Fruit fly (Drosophila melanogaster) whole organism, prepupa: ENCODE results near the gene CG14294.
A peak's percentile ranks its signal among the peaks of the same experiment; 100 is the strongest.

Source experiments
- CG11294 ChIP-seq: fragments of 200-800 bp; sonication (Bioruptor generic); IDR thresholded peaks from 2 replicates; pipeline ENCODE4 v1.3.6; 2022; ENCODE audit warnings: missing biosample characterization, missing genetic modification characterization
- CG11762 ChIP-seq: fragments of 200-800 bp; sonication (Bioruptor generic); optimal IDR thresholded peaks from 3 replicates; lab custom pipeline; 2016; ENCODE audit warnings: missing biosample characterization, missing genetic modification characterization; ENCODE audit not compliant: insufficient read depth
- CG15336 ChIP-seq: fragments of 200-800 bp; sonication (Bioruptor generic); IDR thresholded peaks from 2 replicates; pipeline ENCODE4 v1.3.6; 2022; ENCODE audit warnings: missing biosample characterization, missing genetic modification characterization
- CG1621 ChIP-seq: fragments of 200-800 bp; sonication (Bioruptor generic); optimal IDR thresholded peaks from 3 replicates; lab custom pipeline; 2018; ENCODE audit warnings: missing biosample characterization, mild to moderate bottlenecking, missing genetic modification characterization
- CG3032 ChIP-seq: fragments of 200-800 bp; optimal IDR thresholded peaks from 2 replicates; lab custom pipeline; 2019; ENCODE audit warnings: missing biosample characterization, mild to moderate bottlenecking, missing genetic modification characterization, moderate library complexity
- CG32006 ChIP-seq: fragments of 200-800 bp; sonication (Bioruptor generic); optimal IDR thresholded peaks from 3 replicates; lab custom pipeline; 2017; ENCODE audit warnings: missing biosample characterization, mild to moderate bottlenecking, missing genetic modification characterization
- CG34406 ChIP-seq: fragments of 200-800 bp; sonication (Bioruptor generic); optimal IDR thresholded peaks from 3 replicates; lab custom pipeline; 2016; ENCODE audit warnings: missing biosample characterization, missing genetic modification characterization
- CG3919 ChIP-seq: fragments of 200-800 bp; sonication (Bioruptor generic); optimal IDR thresholded peaks from 3 replicates; lab custom pipeline; 2016; ENCODE audit warnings: missing biosample characterization, missing genetic modification characterization
- CG6163 ChIP-seq: fragments of 200-800 bp; sonication (Bioruptor generic); IDR thresholded peaks from 3 replicates; pipeline ENCODE4 v1.3.6; 2022; ENCODE audit warnings: missing biosample characterization, missing genetic modification characterization
- CG6276 ChIP-seq: fragments of 200-800 bp; sonication (Bioruptor generic); optimal IDR thresholded peaks from 2 replicates; lab custom pipeline; 2017; ENCODE audit warnings: missing biosample characterization, mild to moderate bottlenecking, missing genetic modification characterization
- CG7368 ChIP-seq: fragments of 200-800 bp; sonication (Bioruptor generic); optimal IDR thresholded peaks from 3 replicates; lab custom pipeline; 2016; ENCODE audit warnings: missing biosample characterization, missing genetic modification characterization
- CG8119 ChIP-seq: fragments of 200-800 bp; sonication (Bioruptor generic); IDR thresholded peaks from 3 replicates; pipeline ENCODE4 v1.3.6; 2022; ENCODE audit warnings: missing biosample characterization, missing genetic modification characterization
- CG8632 ChIP-seq: fragments of 200-800 bp; sonication (Bioruptor generic); optimal IDR thresholded peaks from 3 replicates; lab custom pipeline; 2016; ENCODE audit warnings: missing biosample characterization, missing genetic modification characterization
- CG9139 ChIP-seq: fragments of 200-800 bp; sonication (Bioruptor generic); optimal IDR thresholded peaks from 3 replicates; lab custom pipeline; 2017; ENCODE audit warnings: missing biosample characterization, mild to moderate bottlenecking, missing genetic modification characterization
- Eip93F ChIP-seq: fragments of 200-800 bp; sonication (Bioruptor generic); optimal IDR thresholded peaks from 2 replicates; lab custom pipeline; 2016; ENCODE audit warnings: missing biosample characterization, mild to moderate bottlenecking, missing genetic modification characterization
- Ets96B ChIP-seq: fragments of 200-800 bp; optimal IDR thresholded peaks from 2 replicates; lab custom pipeline; 2019; ENCODE audit warnings: missing biosample characterization, mild to moderate bottlenecking, missing genetic modification characterization, moderate library complexity
- Hr38 ChIP-seq: sonication (Bioruptor generic); optimal IDR thresholded peaks from 2 replicates; lab custom pipeline; 2016; ENCODE audit warnings: missing biosample characterization, missing genetic modification characterization
- Hr39 ChIP-seq: fragments of 200-800 bp; sonication (Bioruptor generic); optimal IDR thresholded peaks from 2 replicates; lab custom pipeline; 2016; ENCODE audit warnings: missing biosample characterization, missing genetic modification characterization
- Hr4 ChIP-seq: fragments of 200-800 bp; sonication (Bioruptor generic); optimal IDR thresholded peaks from 3 replicates; lab custom pipeline; 2016; ENCODE audit warnings: missing biosample characterization, missing genetic modification characterization
- Lpt ChIP-seq: fragments of 200-800 bp; sonication (Bioruptor generic); optimal IDR thresholded peaks from 3 replicates; lab custom pipeline; 2016; ENCODE audit warnings: missing biosample characterization, missing genetic modification characterization
- Met ChIP-seq: fragments of 200-800 bp; sonication (Bioruptor generic); optimal IDR thresholded peaks from 3 replicates; lab custom pipeline; 2016; ENCODE audit warnings: missing biosample characterization, missing genetic modification characterization
- OdsH ChIP-seq: fragments of 200-800 bp; sonication (Bioruptor generic); optimal IDR thresholded peaks from 3 replicates; lab custom pipeline; 2016; ENCODE audit warnings: missing biosample characterization, missing genetic modification characterization
- Sox14 ChIP-seq: fragments of 200-800 bp; sonication (Bioruptor generic); optimal IDR thresholded peaks from 3 replicates; lab custom pipeline; 2016; ENCODE audit warnings: missing biosample characterization, missing genetic modification characterization
- achi ChIP-seq: fragments of 200-800 bp; sonication (Bioruptor generic); optimal IDR thresholded peaks from 3 replicates; lab custom pipeline; 2016; ENCODE audit warnings: missing biosample characterization, missing genetic modification characterization
- acj6 ChIP-seq: fragments of 200-800 bp; sonication (Bioruptor generic); optimal IDR thresholded peaks from 3 replicates; lab custom pipeline; 2016; ENCODE audit warnings: missing biosample characterization, missing genetic modification characterization
- dsx ChIP-seq: fragments of 200-800 bp; optimal IDR thresholded peaks from 3 replicates; lab custom pipeline; 2019; ENCODE audit warnings: missing biosample characterization, mild to moderate bottlenecking, missing genetic modification characterization, moderate library complexity; ENCODE audit not compliant: poor library complexity, severe bottlenecking
- fd59A ChIP-seq: fragments of 200-800 bp; sonication (Bioruptor generic); optimal IDR thresholded peaks from 2 replicates; lab custom pipeline; 2017; ENCODE audit warnings: missing biosample characterization, mild to moderate bottlenecking, missing genetic modification characterization, missing genetic modification reagents
- fkh ChIP-seq: fragments of 200-800 bp; sonication (Bioruptor generic); optimal IDR thresholded peaks from 3 replicates; lab custom pipeline; 2017; ENCODE audit warnings: missing biosample characterization, mild to moderate bottlenecking, missing genetic modification characterization, moderate library complexity
- net ChIP-seq: fragments of 200-800 bp; sonication (Bioruptor generic); optimal IDR thresholded peaks from 3 replicates; lab custom pipeline; 2016; ENCODE audit warnings: missing biosample characterization, missing genetic modification characterization
- spab ChIP-seq: fragments of 200-800 bp; sonication (Bioruptor generic); optimal IDR thresholded peaks from 2 replicates; lab custom pipeline; 2017; ENCODE audit warnings: missing biosample characterization, mild to moderate bottlenecking, missing genetic modification characterization, missing genetic modification reagents
- svp ChIP-seq: fragments of 200-800 bp; sonication (Bioruptor generic); peaks from one replicate; lab custom pipeline; 2016; ENCODE audit warnings: missing biosample characterization, missing genetic modification characterization

The CG14294 gene

dm6 chr3R:18897821-18898220, 4.2 kb downstream of the CG14294 start, which contains the start of gene CG14297:
TSS of gene CG14297 (plus strand) at chr3R:18898121.
- TF ChIP-seq CG7368 (GFP tag; lab: Kevin White, UChicago) (no peak), Sox14 (no peak), CG11294 (GFP tag; lab: Robert Waterston, UW) (no peak), Met (GFP tag; lab: Kevin White, UChicago) (no peak), Hr4 (GFP tag; lab: Kevin White, UChicago) (no peak), Eip93F (GFP tag; lab: Kevin White, UChicago) (no peak), CG15336 (GFP tag; lab: Robert Waterston, UW) (no peak)

dm6 chr3R:18895227-18895626, 6.8 kb downstream of the CG14294 start:
- TF ChIP-seq svp (GFP tag; lab: Kevin White, UChicago) = peak; percentile 26
- no peak for TF ChIP-seq CG11762
- no peak for TF ChIP-seq OdsH (GFP tag; lab: Kevin White, UChicago)

- TF ChIP-seq dsx = no peak
- TF ChIP-seq Ets96B (tag; lab: Kevin White, UChicago) = no peak
- TF ChIP-seq Sox14 = no peak
- TF ChIP-seq spab (GFP tag; lab: Kevin White, UChicago) = no peak
- no peak for TF ChIP-seq CG6163 (GFP tag; lab: Robert Waterston, UW)
- TF ChIP-seq CG11294 (GFP tag; lab: Robert Waterston, UW) = no peak
- TF ChIP-seq fd59A (GFP tag; lab: Kevin White, UChicago) = no peak
- no peak for TF ChIP-seq CG8632 (GFP tag; lab: Kevin White, UChicago)
- TF ChIP-seq svp (GFP tag; lab: Kevin White, UChicago) = no peak
- TF ChIP-seq CG32006 (GFP tag; lab: Kevin White, UChicago) = no peak
- no peak for TF ChIP-seq CG34406 (GFP tag; lab: Kevin White, UChicago)
- TF ChIP-seq Hr39 (GFP tag; lab: Kevin White, UChicago) = no peak
These were observed 26.8 kb downstream of the CG14294 start, which contains the start of gene CG14298 for dm6 chr3R:18875228-18875627. TSS of gene CG14298 (plus strand) at chr3R:18875528.

dm6 chr3R:18851698-18852097, 50.4 kb downstream of the CG14294 start, which contains the start of gene CG31226:
TSS of gene CG31226 (minus strand) at chr3R:18851798.
- TF ChIP-seq CG9139 (GFP tag; lab: Kevin White, UChicago) = no peak
- no peak for TF ChIP-seq spab (GFP tag; lab: Kevin White, UChicago)
- TF ChIP-seq CG3032 = no peak
- TF ChIP-seq Hr4 (GFP tag; lab: Kevin White, UChicago) = no peak
- no peak for TF ChIP-seq acj6 (GFP tag; lab: Kevin White, UChicago)
- TF ChIP-seq CG6276 (GFP tag; lab: Kevin White, UChicago) = no peak
- no peak for TF ChIP-seq net (GFP tag; lab: Kevin White, UChicago)
- TF ChIP-seq Hr38 = no peak
- TF ChIP-seq achi (GFP tag; lab: Kevin White, UChicago) = no peak
- no peak for TF ChIP-seq Lpt (GFP tag; lab: Kevin White, UChicago)
- TF ChIP-seq CG1621 = no peak
- TF ChIP-seq CG32006 (GFP tag; lab: Kevin White, UChicago) = no peak
- TF ChIP-seq CG3919 (GFP tag; lab: Kevin White, UChicago) = no peak
- no peak for TF ChIP-seq CG8119 (GFP tag; lab: Robert Waterston, UW)
- no peak for TF ChIP-seq CG34406 (GFP tag; lab: Kevin White, UChicago)
- no peak for TF ChIP-seq fkh (GFP tag; lab: Kevin White, UChicago)
- no peak for TF ChIP-seq Hr39 (GFP tag; lab: Kevin White, UChicago)
